Fruit fly (Drosophila melanogaster) whole organism, pupa: ENCODE measurements around the gene euc.

Experiments used
- CG10348 ChIP-seq: fragments of 200-800 bp; sonication (Bioruptor generic); IDR thresholded peaks from 2 replicates; pipeline ENCODE4 v1.3.6; 2022; ENCODE audit warnings: missing biosample characterization, missing genetic modification characterization
- CG32121 ChIP-seq: fragments of 200-800 bp; sonication (Bioruptor generic); IDR thresholded peaks from 2 replicates; pipeline ENCODE4 v1.3.6; 2022; ENCODE audit warnings: missing biosample characterization, missing genetic modification characterization
- EcR ChIP-seq: fragments of 200-800 bp; sonication (Bioruptor generic); optimal IDR thresholded peaks from 3 replicates; lab custom pipeline; 2019; ENCODE audit warnings: missing biosample characterization, missing genetic modification characterization, mild to moderate bottlenecking, moderate library complexity, missing genetic modification reagents
- Pif1A ChIP-seq: fragments of 200-800 bp; sonication (Bioruptor generic); optimal IDR thresholded peaks from 3 replicates; lab custom pipeline; 2016; ENCODE audit warnings: missing biosample characterization, missing genetic modification characterization

- TF ChIP-seq CG32121 (no peak), EcR (GFP tag; lab: Kevin White, UChicago) (no peak), Pif1A (GFP tag; lab: Kevin White, UChicago) (no peak), CG10348 (GFP tag; lab: Robert Waterston, UW) (no peak)
Observed at dm6 chr3R:18978709-18979108, at the start of gene euc.
